Fruit fly (Drosophila melanogaster) whole organism, adult: ENCODE results near the gene Taf9.

Experiments used
- Crg-1 ChIP-seq: fragments of 200-800 bp; sonication (Bioruptor generic); optimal IDR thresholded peaks from 2 replicates; lab custom pipeline; 2016; ENCODE audit warnings: missing biosample characterization, missing genetic modification characterization
- toe ChIP-seq: fragments of 200-800 bp; sonication (Bioruptor generic); optimal IDR thresholded peaks from 2 replicates; lab custom pipeline; 2016; ENCODE audit warnings: missing biosample characterization, missing genetic modification characterization

DNA sequence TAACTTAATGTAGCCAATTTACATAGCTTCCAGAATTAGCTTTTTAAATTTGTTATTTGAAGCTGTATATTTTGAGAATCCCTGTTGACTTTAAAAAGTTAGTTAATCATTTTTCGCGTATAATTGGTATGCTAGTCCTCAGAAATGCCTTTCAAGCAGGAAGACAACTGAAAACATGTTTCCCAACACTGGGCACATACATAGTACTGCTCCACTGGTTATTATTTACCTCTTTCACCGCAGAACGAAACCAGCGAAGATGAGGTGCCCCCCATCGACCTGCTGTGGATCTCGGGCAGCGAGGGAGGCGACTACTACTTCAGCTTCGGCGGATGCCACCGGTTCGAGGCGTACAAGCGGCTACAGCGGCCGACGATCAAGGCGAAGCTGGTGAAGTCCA is 15.8 kb downstream of the Taf9 start:
- TF ChIP-seq Crg-1 (no peak), toe (GFP tag; lab: Kevin White, UChicago) (no peak)
